Worm (Caenorhabditis elegans): ENCODE measurements around the gene fbxb-21.

The fbxb-21 gene

DNA sequence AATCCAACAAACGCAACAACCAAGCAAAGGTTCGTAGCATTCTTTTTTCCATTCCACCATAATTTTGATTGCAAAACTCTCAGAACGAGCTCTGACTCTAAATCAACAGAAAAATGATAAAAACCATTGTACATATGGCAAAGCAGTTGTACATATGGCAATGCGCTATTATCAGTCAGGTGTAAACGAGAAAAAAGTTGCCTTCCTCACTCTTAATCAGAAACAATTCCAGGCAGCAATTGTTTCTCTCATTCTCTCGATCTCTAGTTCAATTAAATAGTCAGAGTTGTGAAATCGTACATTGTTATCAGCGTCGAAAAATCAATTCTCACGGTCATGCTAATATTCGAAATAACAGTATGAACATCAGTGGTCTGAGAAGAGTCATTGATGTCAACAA lies 26.9 kb downstream of the fbxb-21 start:
- no peak for TF ChIP-seq drap-1 (GFP tag; optimal IDR thresholded peaks at IDR 0.05)
- TF ChIP-seq sptf-1 (tag; optimal IDR thresholded peaks at IDR 0.05): no peak
- no peak for TF ChIP-seq flh-1 (GFP tag; optimal IDR thresholded peaks at IDR 0.05)
- TF ChIP-seq ceh-43 (GFP tag; optimal IDR thresholded peaks at IDR 0.05): no peak
- no peak for TF ChIP-seq mls-2 (tag; optimal IDR thresholded peaks at IDR 0.05)

DNA sequence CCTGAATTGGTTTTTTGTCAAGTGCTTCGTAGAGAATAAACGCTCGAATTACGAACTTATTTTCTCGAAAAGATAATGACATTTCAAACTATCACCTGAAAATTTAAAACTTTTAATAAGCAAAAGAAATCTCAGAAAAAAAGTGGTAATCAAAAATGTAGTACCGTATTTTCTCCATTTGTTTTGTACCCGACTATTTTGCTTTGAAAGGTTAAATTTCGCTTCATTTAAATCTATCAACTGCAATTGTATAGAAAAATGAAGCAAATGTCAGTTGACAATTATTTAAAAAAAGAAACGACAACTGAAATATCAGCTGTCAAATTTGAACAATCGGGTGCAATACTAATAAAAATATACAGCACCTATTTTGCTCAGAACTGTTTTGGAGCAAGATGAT lies 27.5 kb downstream of the fbxb-21 start, which contains the start of gene fbxa-158:
Gene fbxa-158 (minus strand): TSS at position 101 of the 400 bp plus-strand sequence.
- TF ChIP-seq cnd-1 (tag; optimal IDR thresholded peaks at IDR 0.05) (no peak), unc-120 (tag; optimal IDR thresholded peaks at IDR 0.05; ENCODE audit: poor library complexity, severe bottlenecking) (no peak), nhr-2 (tag; optimal IDR thresholded peaks at IDR 0.05) (no peak), nhr-76 (tag; optimal IDR thresholded peaks at IDR 0.05) (no peak), sptf-1 (tag; optimal IDR thresholded peaks at IDR 0.05) (no peak)

ce11 chrII:1618948-1619347 lies 29.7 kb downstream of the fbxb-21 start, which contains the start of gene fbxa-166:
Gene fbxa-166 (minus strand): TSS chrII:1619048.
- no peak for TF ChIP-seq tbx-8 (GFP tag; optimal IDR thresholded peaks at IDR 0.05)
- no peak for TF ChIP-seq lin-32 (GFP tag; optimal IDR thresholded peaks at IDR 0.05)
- TF ChIP-seq hlh-1 (tag; optimal IDR thresholded peaks at IDR 0.05): no peak
- no peak for TF ChIP-seq elt-1 (tag; optimal IDR thresholded peaks at IDR 0.05; ENCODE audit: borderline replicate concordance, insufficient read depth)
- no peak for TF ChIP-seq ham-2 (GFP tag; optimal IDR thresholded peaks at IDR 0.05)
- TF ChIP-seq elt-3 (tag; optimal IDR thresholded peaks at IDR 0.05): no peak
- no peak for TF ChIP-seq lsy-2 (tag; optimal IDR thresholded peaks at IDR 0.05)
- no peak for TF ChIP-seq pha-4 (tag; optimal IDR thresholded peaks at IDR 0.05)
- TF ChIP-seq nhr-2 (tag; optimal IDR thresholded peaks at IDR 0.05): no peak
- TF ChIP-seq ceh-43 (GFP tag; optimal IDR thresholded peaks at IDR 0.05): no peak
- no peak for TF ChIP-seq unc-62 (GFP tag; optimal IDR thresholded peaks at IDR 0.05)
- no peak for TF ChIP-seq mep-1 (tag; optimal IDR thresholded peaks at IDR 0.05)
- no peak for TF ChIP-seq ceh-83 (GFP tag; optimal IDR thresholded peaks at IDR 0.05)
- no peak for TF ChIP-seq ztf-11 (tag; optimal IDR thresholded peaks at IDR 0.05)
- TF ChIP-seq mab-5 (tag; optimal IDR thresholded peaks at IDR 0.05): no peak
- TF ChIP-seq sem-2 (GFP tag; optimal IDR thresholded peaks at IDR 0.05): no peak
- no peak for TF ChIP-seq mls-2 (tag; optimal IDR thresholded peaks at IDR 0.05)
- TF ChIP-seq lin-13 (tag; optimal IDR thresholded peaks at IDR 0.05): no peak
- no peak for TF ChIP-seq unc-120 (tag; optimal IDR thresholded peaks at IDR 0.05; ENCODE audit: poor library complexity, severe bottlenecking)

- TF ChIP-seq sptf-1 (tag; optimal IDR thresholded peaks at IDR 0.05) (no peak), drap-1 (GFP tag; optimal IDR thresholded peaks at IDR 0.05) (no peak), ztf-11 (tag; optimal IDR thresholded peaks at IDR 0.05) (no peak), elt-3 (tag; optimal IDR thresholded peaks at IDR 0.05) (no peak), elt-1 (tag; optimal IDR thresholded peaks at IDR 0.05; ENCODE audit: borderline replicate concordance, insufficient read depth) (no peak), unc-120 (tag; optimal IDR thresholded peaks at IDR 0.05; ENCODE audit: poor library complexity, severe bottlenecking) (no peak), ces-1 (GFP tag; optimal IDR thresholded peaks at IDR 0.05) (no peak), lin-32 (GFP tag; optimal IDR thresholded peaks at IDR 0.05) (no peak), zip-8 (tag; optimal IDR thresholded peaks at IDR 0.05) (no peak), tbx-8 (GFP tag; optimal IDR thresholded peaks at IDR 0.05) (no peak), lin-13 (tag; optimal IDR thresholded peaks at IDR 0.05) (no peak), nhr-2 (tag; optimal IDR thresholded peaks at IDR 0.05) (no peak)
Measured at ce11 chrII:1616382-1616781, 32.3 kb downstream of the fbxb-21 start, which contains the start of gene fbxa-165. Gene fbxa-165 (minus strand): TSS chrII:1616482.

ce11 chrII:1613972-1614371 lies 34.7 kb downstream of the fbxb-21 start, which contains the start of gene fbxa-164:
Gene fbxa-164 (minus strand): TSS chrII:1614072.
- no peak for TF ChIP-seq tbx-8 (GFP tag; optimal IDR thresholded peaks at IDR 0.05)
- TF ChIP-seq lin-13 (tag; optimal IDR thresholded peaks at IDR 0.05): no peak
- no peak for TF ChIP-seq cnd-1 (tag; optimal IDR thresholded peaks at IDR 0.05)
- TF ChIP-seq nhr-28 (tag; optimal IDR thresholded peaks at IDR 0.05): no peak

DNA sequence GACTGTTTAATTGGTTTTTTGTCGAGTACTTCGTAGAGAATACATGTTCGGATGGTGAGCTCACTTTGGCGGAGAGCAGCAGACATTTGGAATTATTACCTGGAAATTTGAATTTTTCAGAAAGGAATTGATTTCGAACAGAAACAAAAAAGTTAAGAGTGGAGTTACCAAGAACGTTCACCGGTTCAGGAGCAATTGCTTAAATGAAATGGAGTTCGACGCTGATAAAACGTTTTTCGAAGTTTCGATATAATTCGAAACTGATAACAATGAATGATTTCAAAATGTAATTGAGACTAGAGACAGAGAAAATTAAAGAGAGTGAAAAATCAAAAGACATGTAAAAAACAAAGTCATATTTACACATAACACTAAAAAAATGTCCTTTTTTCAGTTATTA lies 38.0 kb downstream of the fbxb-21 start, which contains the start of gene fbxa-163:
Gene fbxa-163 (minus strand): TSS at position 101 of the 400 bp plus-strand sequence.
- TF ChIP-seq blmp-1 (tag; optimal IDR thresholded peaks at IDR 0.05) (no peak), mab-5 (tag; optimal IDR thresholded peaks at IDR 0.05) (no peak), drap-1 (GFP tag; optimal IDR thresholded peaks at IDR 0.05) (no peak), mls-2 (tag; optimal IDR thresholded peaks at IDR 0.05) (no peak)
